ENCODE assay signal across 5 worm cellular contexts in the genomic region with DNA sequence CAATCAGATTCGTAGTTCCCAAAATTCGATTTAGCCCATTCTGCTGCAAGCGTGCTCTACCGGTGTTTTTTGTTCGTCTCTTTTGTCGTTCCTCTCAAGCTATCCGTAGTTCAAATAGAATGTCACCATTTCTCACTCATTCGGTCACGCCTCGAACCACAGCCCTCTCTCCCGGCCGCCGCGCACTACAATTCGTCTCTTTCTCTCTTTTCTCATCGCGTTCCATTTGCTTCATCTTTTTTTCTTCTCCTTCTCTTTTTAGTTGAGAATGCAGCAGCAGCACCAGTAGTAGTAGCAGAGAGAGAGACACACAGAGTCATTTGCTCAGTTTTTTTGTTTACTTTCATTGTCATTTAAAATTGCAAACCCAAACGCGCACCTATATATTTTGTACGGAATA.
A peak's percentile ranks its signal among the peaks of the same experiment; 100 is the strongest.
TF ChIP-seq lines count a peak whose summit lies in the region.

Gene hrg-1 (minus strand): TSS at position 109 of the 400 bp plus-strand sequence.

TF ChIP-seq in whole organism, L1 larva, 84 proteins besides CTCF, POLR2A, EP300 and RAD21 (continued from another document):
- no peak for TF ChIP-seq mab-9 (GFP tag; IDR thresholded peaks at IDR 0.05; lab: Robert Waterston, UW)
- TF ChIP-seq jun-1 (tag; optimal IDR thresholded peaks at IDR 0.05; lab: Kevin White, UChicago) = peak; percentile 47
- TF ChIP-seq snu-23 (GFP tag; optimal IDR thresholded peaks at IDR 0.05; lab: Kevin White, UChicago) = peak; percentile 62
- TF ChIP-seq blmp-1 (tag; optimal IDR thresholded peaks at IDR 0.05; lab: Kevin White, UChicago) = peak; percentile 36
- TF ChIP-seq ces-1 (GFP tag; optimal IDR thresholded peaks at IDR 0.05; lab: Kevin White, UChicago) = no peak
- TF ChIP-seq tbx-2 (tag; optimal IDR thresholded peaks at IDR 0.05; lab: Kevin White, UChicago) = peak; percentile 70
- no peak for TF ChIP-seq ceh-88 (GFP tag; IDR thresholded peaks at IDR 0.05; lab: Robert Waterston, UW)
- TF ChIP-seq nhr-71 (tag; optimal IDR thresholded peaks at IDR 0.05; lab: Kevin White, UChicago) = peak; percentile 63
- TF ChIP-seq nhr-47 (tag; optimal IDR thresholded peaks at IDR 0.05; lab: Kevin White, UChicago) = peak; percentile 43
- peak; percentile 80 for TF ChIP-seq nhr-85 (tag; lab: Kevin White, UChicago)
- no peak for TF ChIP-seq hlh-4 (tag; optimal IDR thresholded peaks at IDR 0.05; lab: Kevin White, UChicago)
- no peak for TF ChIP-seq vab-15 (tag; optimal IDR thresholded peaks at IDR 0.05; lab: Kevin White, UChicago)
- TF ChIP-seq C16A3.4 (tag; optimal IDR thresholded peaks at IDR 0.05; lab: Kevin White, UChicago) = no peak
- no peak for TF ChIP-seq lin-39 (tag; optimal IDR thresholded peaks at IDR 0.05; lab: Kevin White, UChicago)
- TF ChIP-seq mdl-1 (tag; optimal IDR thresholded peaks at IDR 0.05; lab: Kevin White, UChicago) = peak in 1 of 2 experiments; percentile 69
- peak in 1 of 2 experiments; percentile 65 for TF ChIP-seq lsy-2 (tag; optimal IDR thresholded peaks at IDR 0.05; lab: Kevin White, UChicago)
- TF ChIP-seq nhr-237 (tag; optimal IDR thresholded peaks at IDR 0.05; lab: Kevin White, UChicago) = no peak

TF ChIP-seq in whole organism, L2 larva, 48 proteins besides CTCF, POLR2A, EP300 and RAD21 (continued from another document):
- no peak for TF ChIP-seq lin-39 (tag; optimal IDR thresholded peaks at IDR 0.05; lab: Kevin White, UChicago)
- TF ChIP-seq nhr-11 (tag; optimal IDR thresholded peaks at IDR 0.05; lab: Kevin White, UChicago) = no peak
- TF ChIP-seq blmp-1 (tag; optimal IDR thresholded peaks at IDR 0.05; lab: Kevin White, UChicago; ENCODE audit: insufficient read depth) = peak; percentile 21
- TF ChIP-seq ceh-82 (tag; optimal IDR thresholded peaks at IDR 0.05; lab: Kevin White, UChicago) = no peak
- no peak for TF ChIP-seq unc-39 (tag; optimal IDR thresholded peaks at IDR 0.05; lab: Kevin White, UChicago)
- peak; percentile 73 for TF ChIP-seq ztf-4 (tag; optimal IDR thresholded peaks at IDR 0.05; lab: Kevin White, UChicago)
- no peak for TF ChIP-seq snpc-4 (tag; optimal IDR thresholded peaks at IDR 0.05; lab: Kevin White, UChicago)
- no peak for TF ChIP-seq aly-2 (tag; optimal IDR thresholded peaks at IDR 0.05; lab: Kevin White, UChicago)
- no peak for TF ChIP-seq nhr-21 (tag; optimal IDR thresholded peaks at IDR 0.05; lab: Kevin White, UChicago)
- peak; percentile 60 for TF ChIP-seq nhr-129 (tag; optimal IDR thresholded peaks at IDR 0.05; lab: Kevin White, UChicago)
- peak; percentile 62 for TF ChIP-seq crh-2 (tag; optimal IDR thresholded peaks at IDR 0.05; lab: Kevin White, UChicago)
- TF ChIP-seq nhr-25 (tag; optimal IDR thresholded peaks at IDR 0.05; lab: Kevin White, UChicago) = peak; percentile 9
- TF ChIP-seq ztf-11 (tag; optimal IDR thresholded peaks at IDR 0.05; lab: Kevin White, UChicago) = no peak
- TF ChIP-seq lsy-2 (tag; optimal IDR thresholded peaks at IDR 0.05; lab: Kevin White, UChicago) = peak in 1 of 2 experiments; percentile 69
- TF ChIP-seq mab-5 (tag; optimal IDR thresholded peaks at IDR 0.05; lab: Kevin White, UChicago) = peak; percentile 34
- peak; percentile 56 for TF ChIP-seq zag-1 (tag; optimal IDR thresholded peaks at IDR 0.05; lab: Kevin White, UChicago)
- TF ChIP-seq R02D3.7 (tag; optimal IDR thresholded peaks at IDR 0.05; lab: Kevin White, UChicago) = no peak

TF ChIP-seq in whole organism, L3 larva, 47 proteins besides CTCF, POLR2A, EP300 and RAD21 (continued from another document):
- TF ChIP-seq lin-15B (tag; optimal IDR thresholded peaks at IDR 0.05; lab: Kevin White, UChicago) (peak; percentile 37), nhr-237 (tag; optimal IDR thresholded peaks at IDR 0.05; lab: Kevin White, UChicago) (no peak), nfya-1 (tag; optimal IDR thresholded peaks at IDR 0.05; lab: Kevin White, UChicago; ENCODE audit: insufficient read depth) (peak; percentile 81), ZK546.5 (tag; optimal IDR thresholded peaks at IDR 0.05; lab: Kevin White, UChicago) (no peak), nhr-25 (tag; optimal IDR thresholded peaks at IDR 0.05; lab: Kevin White, UChicago) (peak; percentile 30), jun-1 (tag; optimal IDR thresholded peaks at IDR 0.05; lab: Kevin White, UChicago) (peak; percentile 41), nhr-23 (tag; optimal IDR thresholded peaks at IDR 0.05; lab: Kevin White, UChicago) (peak; percentile 49), daf-12 (tag; optimal IDR thresholded peaks at IDR 0.05; lab: Kevin White, UChicago) (no peak), zag-1 (tag; optimal IDR thresholded peaks at IDR 0.05; lab: Kevin White, UChicago) (no peak), fkh-10 (GFP tag; optimal IDR thresholded peaks at IDR 0.05; lab: Kevin White, UChicago) (no peak), snpc-4 (tag; optimal IDR thresholded peaks at IDR 0.05; lab: Kevin White, UChicago) (peak; percentile 65), unc-39 (tag; optimal IDR thresholded peaks at IDR 0.05; lab: Kevin White, UChicago) (no peak)

TF ChIP-seq in whole organism, L4 larva, 104 proteins besides CTCF, POLR2A, EP300 and RAD21 (continued from another document and continues in another):
- TF ChIP-seq saeg-2 (GFP tag; IDR thresholded peaks at IDR 0.05; lab: Robert Waterston, UW) (no peak), mdl-1 (tag; optimal IDR thresholded peaks at IDR 0.05; lab: Kevin White, UChicago) (peak in 1 of 2 experiments; percentile 87), nhr-11 (tag; optimal IDR thresholded peaks at IDR 0.05; lab: Kevin White, UChicago) (peak; percentile 73), dpl-1 (GFP tag; optimal IDR thresholded peaks at IDR 0.05; lab: Kevin White, UChicago) (peak; percentile 13), F37D6.2 (tag; optimal IDR thresholded peaks at IDR 0.05; lab: Kevin White, UChicago) (peak; percentile 38), nhr-10 (tag; optimal IDR thresholded peaks at IDR 0.05; lab: Kevin White, UChicago) (no peak), ceh-82 (tag; optimal IDR thresholded peaks at IDR 0.05; lab: Kevin White, UChicago) (no peak), hif-1 (tag; optimal IDR thresholded peaks at IDR 0.05; lab: Kevin White, UChicago) (peak in 1 of 2 experiments; percentile 40), D1046.2 (GFP tag; IDR thresholded peaks at IDR 0.05; lab: Robert Waterston, UW) (no peak), lim-7 (GFP tag; IDR thresholded peaks at IDR 0.05; lab: Robert Waterston, UW) (no peak), cey-2 (tag; optimal IDR thresholded peaks at IDR 0.05; lab: Kevin White, UChicago; ENCODE audit: borderline replicate concordance, insufficient read depth) (no peak), dve-1 (tag; optimal IDR thresholded peaks at IDR 0.05; lab: Kevin White, UChicago; ENCODE audit: insufficient read depth) (peak; percentile 77), ceh-32 (tag; optimal IDR thresholded peaks at IDR 0.05; lab: Kevin White, UChicago; ENCODE audit: poor library complexity) (no peak), pha-4 (GFP tag; IDR thresholded peaks at IDR 0.05; lab: Robert Waterston, UW) (no peak; the same call in 1 of the 2 replicates), pha-4 (tag; optimal IDR thresholded peaks at IDR 0.05; lab: Kevin White, UChicago) (peak; percentile 5), ctbp-1 (GFP tag; IDR thresholded peaks at IDR 0.05; lab: Robert Waterston, UW) (peak; percentile 66), daf-8 (GFP tag; IDR thresholded peaks at IDR 0.05; lab: Robert Waterston, UW) (no peak), egl-43 (GFP tag; IDR thresholded peaks at IDR 0.05; lab: Robert Waterston, UW) (peak; percentile 62; the same call in 1 of the 2 replicates), gei-8 (GFP tag; optimal IDR thresholded peaks at IDR 0.05; lab: Kevin White, UChicago) (no peak), zfp-3 (GFP tag; conservative IDR thresholded peaks at IDR 0.05; lab: Robert Waterston, UW) (no peak), F10B5.3 (tag; optimal IDR thresholded peaks at IDR 0.05; lab: Kevin White, UChicago) (no peak), aly-2 (tag; optimal IDR thresholded peaks at IDR 0.05; lab: Kevin White, UChicago) (no peak), ces-1 (GFP tag; optimal IDR thresholded peaks at IDR 0.05; lab: Kevin White, UChicago) (peak; percentile 40), nhr-25 (tag; optimal IDR thresholded peaks at IDR 0.05; lab: Kevin White, UChicago; ENCODE audit: borderline replicate concordance, insufficient read depth) (peak; percentile 31), F49E8.2 (tag; optimal IDR thresholded peaks at IDR 0.05; lab: Kevin White, UChicago; ENCODE audit: borderline replicate concordance) (no peak), spr-1 (tag; optimal IDR thresholded peaks at IDR 0.05; lab: Kevin White, UChicago) (no peak), hlh-11 (tag; optimal IDR thresholded peaks at IDR 0.05; lab: Kevin White, UChicago) (peak; percentile 86), set-16 (GFP tag; IDR thresholded peaks at IDR 0.05; lab: Robert Waterston, UW) (peak; percentile 44), snpc-1.2 (GFP tag; IDR thresholded peaks at IDR 0.05; lab: Robert Waterston, UW) (no peak), zfp-2 (tag; optimal IDR thresholded peaks at IDR 0.05; lab: Kevin White, UChicago) (no peak), nhr-111 (GFP tag; optimal IDR thresholded peaks at IDR 0.05; lab: Kevin White, UChicago) (no peak), zip-2 (tag; optimal IDR thresholded peaks at IDR 0.05; lab: Kevin White, UChicago) (no peak), ceh-44 (GFP tag; IDR thresholded peaks at IDR 0.05; lab: Robert Waterston, UW) (no peak), nhr-77 (tag; optimal IDR thresholded peaks at IDR 0.05; lab: Kevin White, UChicago) (peak; percentile 45), ceh-28 (tag; optimal IDR thresholded peaks at IDR 0.05; lab: Kevin White, UChicago) (peak; percentile 23), vab-7 (GFP tag; IDR thresholded peaks at IDR 0.05; lab: Robert Waterston, UW) (no peak), R02D3.7 (tag; optimal IDR thresholded peaks at IDR 0.05; lab: Kevin White, UChicago) (no peak), ZK337.2 (GFP tag; IDR thresholded peaks at IDR 0.05; lab: Robert Waterston, UW) (no peak), nhr-41 (GFP tag; IDR thresholded peaks at IDR 0.05; lab: Robert Waterston, UW) (no peak), hlh-30 (tag; optimal IDR thresholded peaks at IDR 0.05; lab: Kevin White, UChicago; ENCODE audit: insufficient read depth) (peak; percentile 89), fkh-10 (GFP tag; optimal IDR thresholded peaks at IDR 0.05; lab: Kevin White, UChicago) (peak; percentile 79), hmg-1.1 (GFP tag; IDR thresholded peaks at IDR 0.05; lab: Robert Waterston, UW) (peak; percentile 78)

TF ChIP-seq in whole organism, young adult, 124 proteins besides CTCF, POLR2A, EP300 and RAD21 (continued from another document):
- TF ChIP-seq lir-1 (GFP tag; conservative IDR thresholded peaks at IDR 0.05; lab: Robert Waterston, UW) (no peak), hsf-1 (GFP tag; IDR thresholded peaks at IDR 0.05; lab: Robert Waterston, UW) (no peak), F22D6.2 (tag; optimal IDR thresholded peaks at IDR 0.05; lab: Kevin White, UChicago) (no peak), C17E4.6 (GFP tag; IDR thresholded peaks at IDR 0.05; lab: Robert Waterston, UW) (no peak), nhr-179 (tag; optimal IDR thresholded peaks at IDR 0.05; lab: Kevin White, UChicago) (no peak), F10E7.11 (tag; optimal IDR thresholded peaks at IDR 0.05; lab: Kevin White, UChicago) (no peak), egrh-3 (GFP tag; IDR thresholded peaks at IDR 0.05; lab: Robert Waterston, UW) (peak; percentile 47; the same call in 1 of the 2 replicates), tbp1 (GFP tag; optimal IDR thresholded peaks at IDR 0.05; lab: Kevin White, UChicago) (peak; percentile 31), egl-44 (GFP tag; IDR thresholded peaks at IDR 0.05; lab: Robert Waterston, UW) (no peak), madf-3 (GFP tag; IDR thresholded peaks at IDR 0.05; lab: Robert Waterston, UW) (no peak), tlf-1 (GFP tag; optimal IDR thresholded peaks at IDR 0.05; lab: Kevin White, UChicago) (no peak), bed-1 (GFP tag; IDR thresholded peaks at IDR 0.05; lab: Robert Waterston, UW) (no peak), T07F8.4 (tag; optimal IDR thresholded peaks at IDR 0.05; lab: Kevin White, UChicago) (no peak), lin-54 (GFP tag; optimal IDR thresholded peaks at IDR 0.05; lab: Kevin White, UChicago) (no peak), unc-130 (GFP tag; optimal IDR thresholded peaks at IDR 0.05; lab: Kevin White, UChicago) (no peak), F52B5.7 (tag; optimal IDR thresholded peaks at IDR 0.05; lab: Kevin White, UChicago) (no peak), ztf-25 (GFP tag; IDR thresholded peaks at IDR 0.05; lab: Robert Waterston, UW) (no peak), dox-1 (GFP tag; IDR thresholded peaks at IDR 0.05; lab: Robert Waterston, UW) (peak; percentile 39; the same call in 1 of the 2 replicates), nhr-27 (tag; optimal IDR thresholded peaks at IDR 0.05; lab: Kevin White, UChicago) (no peak)
